Worm (Caenorhabditis elegans) whole organism, mixed stage, embryonic: ENCODE results near the gene gpx-7.

Experiments used
- ceh-83 ChIP-seq: fragments of 200-800 bp; sonication (Bioruptor generic); optimal IDR thresholded peaks from 2 replicates; lab custom pipeline; 2018; ENCODE audit warnings: mild to moderate bottlenecking, missing genetic modification characterization, missing compliant biosample characterization
- lin-13 ChIP-seq: fragments of 150-350 bp; optimal IDR thresholded peaks from 2 replicates; lab custom pipeline; 2014; ENCODE audit warnings: missing biosample characterization, missing genetic modification characterization
- nhr-12 ChIP-seq: fragments of 150-350 bp; optimal IDR thresholded peaks from 2 replicates; lab custom pipeline; 2014; ENCODE audit warnings: missing biosample characterization, missing genetic modification characterization
- nhr-2 ChIP-seq: fragments of 150-350 bp; optimal IDR thresholded peaks from 2 replicates; lab custom pipeline; 2014; ENCODE audit warnings: missing biosample characterization, missing genetic modification characterization
- pha-4 ChIP-seq: fragments of 150-350 bp; optimal IDR thresholded peaks from 2 replicates; lab custom pipeline; 2018; ENCODE audit warnings: missing biosample characterization, missing genetic modification reagents, missing genetic modification characterization

The gpx-7 gene

DNA sequence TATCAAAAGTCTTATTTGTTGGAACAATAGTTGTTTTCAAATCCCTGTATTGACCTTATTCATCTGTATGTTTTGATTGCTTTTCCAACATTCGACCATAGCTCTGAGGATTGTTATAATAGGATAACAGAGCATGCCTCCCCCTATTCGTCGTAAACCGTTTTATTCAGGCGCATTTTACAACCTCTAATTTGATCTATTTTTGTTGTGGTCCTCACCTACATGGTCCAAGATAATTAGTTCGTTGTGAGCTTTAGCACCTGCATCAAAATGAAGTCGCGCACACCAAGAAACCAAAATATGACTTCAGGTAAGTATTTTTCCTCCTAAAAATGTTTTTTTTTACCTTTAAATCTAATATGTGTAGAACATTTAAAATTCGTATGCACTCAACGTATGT lies 46.8 kb downstream of the gpx-7 start, which contains the start of gene deg-1:
TSS of gene deg-1 (plus strand) at position 301 of the 400 bp plus-strand sequence.
- TF ChIP-seq nhr-12: no peak

DNA sequence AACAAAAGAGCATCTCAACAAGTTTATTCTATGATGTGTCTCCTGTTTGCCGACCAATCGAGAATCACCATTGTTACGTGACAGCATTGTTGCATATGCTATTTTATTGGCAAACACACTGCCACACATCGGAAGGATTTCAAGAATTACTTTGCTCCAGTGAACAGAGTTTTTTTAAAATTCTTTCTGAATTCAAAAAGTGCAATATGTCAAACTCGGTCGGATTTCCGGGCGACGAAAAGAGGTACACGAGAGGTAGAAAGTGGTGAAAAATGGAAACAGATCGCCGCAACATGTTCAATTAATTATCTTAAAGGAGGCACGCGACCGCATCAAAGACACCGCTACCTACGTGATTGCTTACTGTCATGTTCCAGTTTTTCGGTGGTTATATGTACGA lies 49.5 kb downstream of the gpx-7 start:
- TF ChIP-seq pha-4 (tag; lab: Kevin White, UChicago) (no peak), ceh-83 (no peak), nhr-2 (tag; lab: Kevin White, UChicago) (peak; percentile 35), lin-13 (tag; lab: Kevin White, UChicago) (no peak)
